Worm (Caenorhabditis elegans): ENCODE measurements around the gene nlp-29.

Gene nlp-29

ce11 chrV:3989070-3989469, 4.8 kb downstream of the nlp-29 start, which contains the start of gene nlp-27:
Gene nlp-27 (plus strand): TSS chrV:3989378.
- TF ChIP-seq elt-1 (tag; optimal IDR thresholded peaks at IDR 0.05; ENCODE audit: borderline replicate concordance, insufficient read depth) = no peak
- no peak for TF ChIP-seq lin-13 (tag; optimal IDR thresholded peaks at IDR 0.05)
- TF ChIP-seq zip-8 (tag; optimal IDR thresholded peaks at IDR 0.05) = no peak
- TF ChIP-seq mls-2 (tag; optimal IDR thresholded peaks at IDR 0.05) = no peak
- TF ChIP-seq mep-1 (tag; optimal IDR thresholded peaks at IDR 0.05) = no peak
- TF ChIP-seq unc-62 (GFP tag; optimal IDR thresholded peaks at IDR 0.05) = no peak
- TF ChIP-seq nhr-76 (tag; optimal IDR thresholded peaks at IDR 0.05) = no peak

ce11 chrV:3992334-3992733, 8.1 kb downstream of the nlp-29 start:
- TF ChIP-seq snpc-4 (tag; optimal IDR thresholded peaks at IDR 0.05) (no peak), tbx-8 (GFP tag; optimal IDR thresholded peaks at IDR 0.05) (no peak), lsy-2 (tag; optimal IDR thresholded peaks at IDR 0.05) (no peak), elt-1 (tag; optimal IDR thresholded peaks at IDR 0.05; ENCODE audit: borderline replicate concordance, insufficient read depth) (no peak), zip-8 (tag; optimal IDR thresholded peaks at IDR 0.05) (no peak), ceh-83 (GFP tag; optimal IDR thresholded peaks at IDR 0.05) (no peak), elt-3 (tag; optimal IDR thresholded peaks at IDR 0.05) (no peak), ztf-11 (tag; optimal IDR thresholded peaks at IDR 0.05) (no peak), drap-1 (GFP tag; optimal IDR thresholded peaks at IDR 0.05) (no peak), nhr-76 (tag; optimal IDR thresholded peaks at IDR 0.05) (no peak), ces-1 (GFP tag; optimal IDR thresholded peaks at IDR 0.05) (no peak), cnd-1 (tag; optimal IDR thresholded peaks at IDR 0.05) (no peak)

- no peak for TF ChIP-seq sem-2 (GFP tag; optimal IDR thresholded peaks at IDR 0.05)
- TF ChIP-seq unc-120 (tag; optimal IDR thresholded peaks at IDR 0.05; ENCODE audit: poor library complexity, severe bottlenecking) = no peak
- TF ChIP-seq lsy-2 (tag; optimal IDR thresholded peaks at IDR 0.05) = no peak
- TF ChIP-seq snpc-4 (tag; optimal IDR thresholded peaks at IDR 0.05) = no peak
- no peak for TF ChIP-seq flh-1 (GFP tag; optimal IDR thresholded peaks at IDR 0.05)
- TF ChIP-seq lin-32 (GFP tag; optimal IDR thresholded peaks at IDR 0.05) = no peak
- TF ChIP-seq blmp-1 (tag; optimal IDR thresholded peaks at IDR 0.05) = no peak
- TF ChIP-seq unc-62 (GFP tag; optimal IDR thresholded peaks at IDR 0.05) = no peak
- no peak for TF ChIP-seq mab-5 (tag; optimal IDR thresholded peaks at IDR 0.05)
These were observed 9.8 kb downstream of the nlp-29 start, which contains the start of gene K09D9.9 for ce11 chrV:3994048-3994447. Gene K09D9.9 (minus strand): TSS chrV:3994148.

ce11 chrV:3995838-3996237, 11.6 kb downstream of the nlp-29 start, which contains the start of gene srx-62:
Gene srx-62 (minus strand): TSS chrV:3995938.
- TF ChIP-seq bed-3 (GFP tag; optimal IDR thresholded peaks at IDR 0.05) (no peak), mab-5 (tag; optimal IDR thresholded peaks at IDR 0.05) (no peak), nhr-12 (tag; optimal IDR thresholded peaks at IDR 0.05) (no peak), tbx-8 (GFP tag; optimal IDR thresholded peaks at IDR 0.05) (no peak), mls-2 (tag; optimal IDR thresholded peaks at IDR 0.05) (no peak), cnd-1 (tag; optimal IDR thresholded peaks at IDR 0.05) (no peak), drap-1 (GFP tag; optimal IDR thresholded peaks at IDR 0.05) (no peak), lin-32 (GFP tag; optimal IDR thresholded peaks at IDR 0.05) (no peak), sptf-1 (tag; optimal IDR thresholded peaks at IDR 0.05) (no peak), nhr-76 (tag; optimal IDR thresholded peaks at IDR 0.05) (no peak), ztf-11 (tag; optimal IDR thresholded peaks at IDR 0.05) (no peak), flh-1 (GFP tag; optimal IDR thresholded peaks at IDR 0.05) (no peak), blmp-1 (tag; optimal IDR thresholded peaks at IDR 0.05) (no peak), ceh-43 (GFP tag; optimal IDR thresholded peaks at IDR 0.05) (no peak), snpc-4 (tag; optimal IDR thresholded peaks at IDR 0.05) (no peak)

ce11 chrV:4004577-4004976, 20.4 kb downstream of the nlp-29 start:
- TF ChIP-seq zip-8 (tag; optimal IDR thresholded peaks at IDR 0.05) (no peak), elt-1 (tag; optimal IDR thresholded peaks at IDR 0.05; ENCODE audit: borderline replicate concordance, insufficient read depth) (no peak), nhr-12 (tag; optimal IDR thresholded peaks at IDR 0.05) (no peak), ceh-43 (GFP tag; optimal IDR thresholded peaks at IDR 0.05) (no peak), snpc-4 (tag; optimal IDR thresholded peaks at IDR 0.05) (no peak), elt-3 (tag; optimal IDR thresholded peaks at IDR 0.05) (no peak), mep-1 (tag; optimal IDR thresholded peaks at IDR 0.05) (no peak)

ce11 chrV:4005219-4005618, 21.0 kb downstream of the nlp-29 start, which contains the start of gene srh-8:
Gene srh-8 (plus strand): TSS chrV:4005519.
- no peak for TF ChIP-seq unc-120 (tag; optimal IDR thresholded peaks at IDR 0.05; ENCODE audit: poor library complexity, severe bottlenecking)
- TF ChIP-seq mls-2 (tag; optimal IDR thresholded peaks at IDR 0.05) = no peak
- no peak for TF ChIP-seq ceh-39 (tag; optimal IDR thresholded peaks at IDR 0.05)
- TF ChIP-seq elt-1 (tag; optimal IDR thresholded peaks at IDR 0.05; ENCODE audit: borderline replicate concordance, insufficient read depth) = no peak
- no peak for TF ChIP-seq ham-2 (GFP tag; optimal IDR thresholded peaks at IDR 0.05)
- no peak for TF ChIP-seq unc-39 (tag; optimal IDR thresholded peaks at IDR 0.05)
- TF ChIP-seq ceh-43 (GFP tag; optimal IDR thresholded peaks at IDR 0.05) = no peak
- no peak for TF ChIP-seq blmp-1 (tag; optimal IDR thresholded peaks at IDR 0.05)
- no peak for TF ChIP-seq hlh-1 (tag; optimal IDR thresholded peaks at IDR 0.05)

Measured in whole organism, mixed stage, embryonic.